Worm (Caenorhabditis elegans) whole organism, L4 larva: ENCODE data around the gene cyk-1.

ENCODE experiments used
- F37D6.2 ChIP-seq: sonication (generic microtip); optimal IDR thresholded peaks from 2 replicates; lab custom pipeline; 2016; ENCODE audit warnings: mild to moderate bottlenecking, missing genetic modification characterization, missing compliant biosample characterization
- aha-1 ChIP-seq: fragments of 150-350 bp; peaks from one replicate; lab custom pipeline; 2014; ENCODE audit warnings: missing biosample characterization, missing genetic modification characterization
- ceh-28 ChIP-seq: fragments of 150-350 bp; optimal IDR thresholded peaks from 2 replicates; lab custom pipeline; 2014; ENCODE audit warnings: missing biosample characterization, missing genetic modification reagents, missing genetic modification characterization
- ceh-82 ChIP-seq: sonication (generic microtip); optimal IDR thresholded peaks from 2 replicates; lab custom pipeline; 2017; ENCODE audit warnings: missing biosample characterization, missing genetic modification characterization
- dpl-1 ChIP-seq: fragments of 150-350 bp; optimal IDR thresholded peaks from 2 replicates; lab custom pipeline; 2014; ENCODE audit warnings: missing biosample characterization, missing genetic modification reagents, missing genetic modification characterization
- mdl-1 ChIP-seq, 2 experiments: fragments of 150-350 bp in 1 of 2; sonication (generic microtip) in 1 of 2; optimal IDR thresholded peaks; 2 replicates each; lab custom pipeline; 2014 to 2017; ENCODE audit warnings: missing biosample characterization in 2 of 2, missing genetic modification characterization in 2 of 2
- set-16 ChIP-seq: fragments of 200-800 bp; sonication (Bioruptor generic); IDR thresholded peaks from 2 replicates; pipeline ENCODE4 v1.3.6; 2022; ENCODE audit warnings: missing genetic modification reagents, missing genetic modification characterization, missing compliant biosample characterization

DNA sequence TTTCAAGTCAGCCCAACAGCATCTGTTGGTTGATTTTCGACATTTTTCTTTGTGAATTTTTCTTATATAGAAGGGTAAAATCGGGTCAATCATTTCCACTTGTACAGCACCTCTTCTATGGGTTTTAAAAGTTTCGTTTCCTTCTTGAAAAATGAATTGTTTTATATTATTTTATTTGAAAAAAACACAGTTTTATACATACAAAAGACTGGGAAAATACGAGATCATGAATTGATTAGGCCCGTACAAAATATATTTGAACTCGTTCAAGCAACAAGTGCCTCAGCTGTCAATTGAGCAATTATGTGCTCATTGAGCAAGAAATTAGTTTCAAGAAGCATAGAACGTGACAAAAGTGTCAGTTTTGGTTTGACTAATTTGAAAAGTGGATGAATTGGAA, 26.9 kb downstream of the cyk-1 start:
- TF ChIP-seq set-16 (GFP tag; lab: Robert Waterston, UW) (no peak), ceh-82 (tag; lab: Kevin White, UChicago) (no peak), ceh-28 (tag; lab: Kevin White, UChicago) (no peak), mdl-1 (tag; optimal IDR thresholded peaks at IDR 0.05; lab: Kevin White, UChicago) (no peak), F37D6.2 (tag; lab: Kevin White, UChicago) (no peak), aha-1 (tag; lab: Kevin White, UChicago) (peak; percentile 40), dpl-1 (GFP tag; lab: Kevin White, UChicago) (no peak)
